Fruit fly (Drosophila melanogaster): ENCODE measurements around the gene nau.

The nau gene

DNA sequence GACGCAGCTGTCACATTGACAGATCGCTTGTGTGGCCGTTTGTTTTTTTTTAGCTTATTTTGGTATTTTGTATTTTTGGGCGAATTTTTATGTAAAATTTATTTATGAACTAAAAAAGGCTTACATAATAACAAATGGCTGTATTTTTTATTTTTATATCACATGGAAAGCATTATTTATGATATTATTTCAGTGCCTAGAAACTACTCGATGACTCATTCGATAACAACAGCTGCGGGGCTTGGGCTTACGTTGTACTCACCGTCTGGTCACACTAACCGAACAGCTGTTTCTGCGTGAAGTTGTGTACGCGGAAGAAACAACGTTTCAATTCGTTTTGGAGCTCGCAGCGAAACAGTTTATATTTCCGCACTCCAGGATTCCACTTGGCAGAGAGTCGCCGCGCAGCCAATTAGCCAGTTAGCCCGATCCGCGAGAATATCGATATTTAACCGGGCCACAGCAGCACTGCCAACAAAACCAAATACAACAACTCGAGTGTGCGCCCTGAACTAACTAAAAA lies 14.9 kb upstream of the nau start, which contains the start of the genes Hmgcr and Rpn9 (continued):
- TF ChIP-seq mld (GFP tag; IDR thresholded peaks at IDR 0.05; ENCODE audit: partially characterized antibody) (0 out of 3 replicates have a peak, but pooled peaks have one; percentile 64), stc (GFP tag; IDR thresholded peaks at IDR 0.05) (no peak), Ets65A (GFP tag) (peak; percentile 6), cad (GFP tag; optimal IDR thresholded peaks at IDR 0.05) (no peak), CG31441 (GFP tag; IDR thresholded peaks at IDR 0.05) (peak; percentile 42), pros (GFP tag; optimal IDR thresholded peaks at IDR 0.05) (no peak), tx (GFP tag; optimal IDR thresholded peaks at IDR 0.05) (no peak), jigr1 (GFP tag; IDR thresholded peaks at IDR 0.05) (no peak), Rx (GFP tag; IDR thresholded peaks at IDR 0.05) (no peak), CG3281 (GFP tag; optimal IDR thresholded peaks at IDR 0.05) (peak; percentile 2), Ets97D (GFP tag; optimal IDR thresholded peaks at IDR 0.05) (peak; percentile 92), CG33557 (GFP tag; optimal IDR thresholded peaks at IDR 0.05) (peak; percentile 24), CG10366 (GFP tag; IDR thresholded peaks at IDR 0.05) (no peak), Gsc (GFP tag; IDR thresholded peaks at IDR 0.05) (no peak), YL-1 (GFP tag; optimal IDR thresholded peaks at IDR 0.05) (peak; percentile 87), phol (tag; optimal IDR thresholded peaks at IDR 0.05) (peak; percentile 65), CG17328 (GFP tag; IDR thresholded peaks at IDR 0.05) (peak; percentile 38; the same call in 1 of the 2 replicates), CG30403 (GFP tag; optimal IDR thresholded peaks at IDR 0.05) (peak; percentile 13), CG34376 (GFP tag; optimal IDR thresholded peaks at IDR 0.05) (peak; percentile 21), tgo (GFP tag; IDR thresholded peaks at IDR 0.05) (no peak), schlank (tag; optimal IDR thresholded peaks at IDR 0.05) (no peak), crol (GFP tag; IDR thresholded peaks at IDR 0.05) (no peak), HLHmδ (GFP tag; optimal IDR thresholded peaks at IDR 0.05) (peak; percentile 72), CG31224 (GFP tag; IDR thresholded peaks at IDR 0.05) (no peak), CG30431 (GFP tag; optimal IDR thresholded peaks at IDR 0.05) (no peak), Spps (tag; optimal IDR thresholded peaks at IDR 0.05) (no peak), CG18619 (GFP tag; optimal IDR thresholded peaks at IDR 0.05) (no peak), HHEX (GFP tag; optimal IDR thresholded peaks at IDR 0.05) (no peak), Awh (GFP tag; IDR thresholded peaks at IDR 0.05) (peak; percentile 34; the same call in 1 of the 2 replicates), ftz-f1 (GFP tag; optimal IDR thresholded peaks at IDR 0.05) (no peak), CG42726 (GFP tag; IDR thresholded peaks at IDR 0.05; ENCODE audit: partially characterized antibody) (peak; percentile 17; the same call in 1 of the 2 replicates), CG17385 (GFP tag; optimal IDR thresholded peaks at IDR 0.05) (no peak), ems (GFP tag; optimal IDR thresholded peaks at IDR 0.05) (no peak), stwl (tag; optimal IDR thresholded peaks at IDR 0.05) (peak; percentile 95), Stat92E (GFP tag; optimal IDR thresholded peaks at IDR 0.05) (peak in 1 of 3 experiments; percentile 56), toy (GFP tag; IDR thresholded peaks at IDR 0.05) (no peak), ash1 (GFP tag; optimal IDR thresholded peaks at IDR 0.05) (no peak), CG8281 (tag; optimal IDR thresholded peaks at IDR 0.05) (no peak), onecut (GFP tag; IDR thresholded peaks at IDR 0.05) (peak; percentile 26; the same call in 1 of the 2 replicates), Kr (GFP tag; optimal IDR thresholded peaks at IDR 0.05) (no peak), sug (tag; optimal IDR thresholded peaks at IDR 0.05) (peak; percentile 33), nom (GFP tag; optimal IDR thresholded peaks at IDR 0.05) (peak; percentile 49), chm (GFP tag; IDR thresholded peaks at IDR 0.05) (peak; percentile 70; the same call in 1 of the 2 replicates), salm (tag; optimal IDR thresholded peaks at IDR 0.05) (peak; percentile 31), ewg (GFP tag; optimal IDR thresholded peaks at IDR 0.05) (peak; percentile 70), nmo (GFP tag; optimal IDR thresholded peaks at IDR 0.05) (peak; percentile 67), fd102C (GFP tag; optimal IDR thresholded peaks at IDR 0.05) (no peak), fu2 (GFP tag; optimal IDR thresholded peaks at IDR 0.05) (no peak), Fer1 (GFP tag; optimal IDR thresholded peaks at IDR 0.05) (peak; percentile 28), Vsx1 (GFP tag; optimal IDR thresholded peaks at IDR 0.05) (peak; percentile 68)
